Fruit fly (Drosophila melanogaster): ENCODE measurements around the gene CG6726.

DNA sequence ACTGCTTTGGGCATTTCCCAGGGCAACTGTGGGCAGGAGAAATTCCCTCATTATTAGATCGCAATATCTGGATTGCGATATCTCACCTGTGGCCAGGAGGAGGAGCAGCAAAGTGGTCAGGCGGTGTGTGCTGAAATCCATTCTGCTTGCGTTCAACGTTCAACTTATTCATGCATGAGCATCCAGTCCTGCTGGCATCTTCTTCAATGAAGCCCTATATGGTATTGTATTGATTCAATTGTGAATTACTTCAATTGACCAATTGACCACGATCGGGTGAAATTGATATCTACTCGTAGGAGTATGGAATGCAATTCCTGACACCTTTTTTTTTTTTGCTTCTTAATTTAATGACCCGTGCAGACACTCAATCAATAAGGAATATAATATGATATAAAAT lies 35.4 kb upstream of the CG6726 start:
- no peak for TF ChIP-seq usp (GFP tag; optimal IDR thresholded peaks at IDR 0.05)
- no peak for TF ChIP-seq CG8478 (optimal IDR thresholded peaks at IDR 0.05)
- TF ChIP-seq EcR (GFP tag; optimal IDR thresholded peaks at IDR 0.05): no peak
- no peak for TF ChIP-seq psq (optimal IDR thresholded peaks at IDR 0.05)
- TF ChIP-seq pan (optimal IDR thresholded peaks at IDR 0.05): no peak
